Fruit fly (Drosophila melanogaster) whole organism, embryonic: ENCODE data around the gene frma.

ENCODE experiments used
- B-H2 ChIP-seq: fragments of 200-800 bp; sonication (Bioruptor generic); optimal IDR thresholded peaks from 2 replicates; lab custom pipeline; 2018; ENCODE audit warnings: missing biosample characterization, mild to moderate bottlenecking, missing genetic modification characterization
- CG10431 ChIP-seq: fragments of 200-800 bp; sonication (Bioruptor generic); optimal IDR thresholded peaks from 3 replicates; lab custom pipeline; 2018; ENCODE audit warnings: missing biosample characterization, mild to moderate bottlenecking, missing genetic modification characterization
- CG11504 ChIP-seq: fragments of 200-800 bp; sonication (Bioruptor generic); optimal IDR thresholded peaks from 3 replicates; lab custom pipeline; 2019; ENCODE audit warnings: missing biosample characterization, mild to moderate bottlenecking, missing genetic modification characterization, moderate library complexity
- CG11723 ChIP-seq: fragments of 200-800 bp; sonication (Bioruptor generic); optimal IDR thresholded peaks from 2 replicates; lab custom pipeline; 2017; ENCODE audit warnings: missing biosample characterization, mild to moderate bottlenecking, missing genetic modification characterization
- CG14667 ChIP-seq: fragments of 200-800 bp; sonication (Bioruptor generic); IDR thresholded peaks from 2 replicates; pipeline ENCODE4 v1.3.6; 2022; ENCODE audit warnings: missing biosample characterization, missing genetic modification characterization
- CG15073 ChIP-seq: fragments of 200-800 bp; sonication (Bioruptor generic); optimal IDR thresholded peaks from 2 replicates; lab custom pipeline; 2016; ENCODE audit warnings: missing biosample characterization, missing genetic modification characterization
- CG16863 ChIP-seq: fragments of 200-800 bp; sonication (Bioruptor generic); optimal IDR thresholded peaks from 3 replicates; lab custom pipeline; 2016; ENCODE audit warnings: missing biosample characterization, missing genetic modification characterization
- CG17328 ChIP-seq: fragments of 200-800 bp; sonication (Bioruptor generic); IDR thresholded peaks from 2 replicates; pipeline ENCODE4 v1.3.6; 2022; ENCODE audit warnings: missing biosample characterization, missing genetic modification characterization
- CG17359 ChIP-seq: fragments of 200-800 bp; sonication (Bioruptor generic); optimal IDR thresholded peaks from 3 replicates; lab custom pipeline; 2018; ENCODE audit warnings: missing biosample characterization, mild to moderate bottlenecking, missing genetic modification characterization, moderate library complexity
- CG17361 ChIP-seq: fragments of 200-800 bp; sonication (Bioruptor generic); IDR thresholded peaks from 3 replicates; pipeline ENCODE4 v1.3.6; 2022; ENCODE audit warnings: missing biosample characterization, missing genetic modification characterization
- CG18476 ChIP-seq: fragments of 200-800 bp; sonication (Bioruptor generic); optimal IDR thresholded peaks from 2 replicates; lab custom pipeline; 2016; ENCODE audit warnings: missing biosample characterization, mild to moderate bottlenecking, missing genetic modification characterization
- CG18619 ChIP-seq: fragments of 200-800 bp; sonication (Bioruptor generic); optimal IDR thresholded peaks from 3 replicates; lab custom pipeline; 2017; ENCODE audit warnings: missing biosample characterization, mild to moderate bottlenecking, missing genetic modification characterization
- CG30403 ChIP-seq: fragments of 200-800 bp; sonication (Bioruptor generic); optimal IDR thresholded peaks from 3 replicates; lab custom pipeline; 2016; ENCODE audit warnings: missing biosample characterization, missing genetic modification characterization
- CG31224 ChIP-seq: fragments of 200-800 bp; sonication (Bioruptor generic); IDR thresholded peaks from 2 replicates; pipeline ENCODE4 v1.3.6; 2022; ENCODE audit warnings: missing biosample characterization, missing genetic modification characterization
- CG34376 ChIP-seq: fragments of 200-800 bp; sonication (Bioruptor generic); optimal IDR thresholded peaks from 2 replicates; lab custom pipeline; 2018; ENCODE audit warnings: missing biosample characterization, mild to moderate bottlenecking, missing genetic modification characterization
- CG6683 ChIP-seq: fragments of 200-800 bp; sonication (Bioruptor generic); optimal IDR thresholded peaks from 2 replicates; lab custom pipeline; 2017; ENCODE audit warnings: missing biosample characterization, mild to moderate bottlenecking, missing genetic modification characterization, missing genetic modification reagents
- CG7271 ChIP-seq: fragments of 200-800 bp; sonication (Bioruptor generic); optimal IDR thresholded peaks from 2 replicates; lab custom pipeline; 2018; ENCODE audit warnings: missing biosample characterization, mild to moderate bottlenecking, missing genetic modification characterization, moderate library complexity
- CG7987 ChIP-seq: fragments of 200-800 bp; sonication (Bioruptor generic); optimal IDR thresholded peaks from 2 replicates; lab custom pipeline; 2018; ENCODE audit warnings: missing biosample characterization, mild to moderate bottlenecking, missing genetic modification characterization, moderate library complexity
- Doc3 ChIP-seq: fragments of 200-800 bp; sonication (Bioruptor generic); IDR thresholded peaks from 3 replicates; pipeline ENCODE4 v1.3.6; 2022; ENCODE audit warnings: missing biosample characterization, missing genetic modification characterization; ENCODE audit not compliant: partially characterized antibody
- Fer3 ChIP-seq: fragments of 200-800 bp; sonication (Bioruptor generic); optimal IDR thresholded peaks from 2 replicates; lab custom pipeline; 2018; ENCODE audit warnings: missing biosample characterization, mild to moderate bottlenecking, missing genetic modification characterization, moderate library complexity
- H15 ChIP-seq: fragments of 200-800 bp; sonication (Bioruptor generic); IDR thresholded peaks from 3 replicates; pipeline ENCODE4 v1.3.6; 2022; ENCODE audit warnings: missing biosample characterization, missing genetic modification characterization
- Lim3 ChIP-seq: fragments of 200-800 bp; sonication (Bioruptor generic); IDR thresholded peaks from 2 replicates; pipeline ENCODE4 v1.3.6; 2022; ENCODE audit warnings: missing biosample characterization, missing genetic modification characterization
- Mad ChIP-seq: fragments of 200-800 bp; sonication (Bioruptor generic); optimal IDR thresholded peaks from 2 replicates; lab custom pipeline; 2016; ENCODE audit warnings: missing biosample characterization, missing genetic modification characterization
- Max ChIP-seq: fragments of 200-800 bp; sonication (Bioruptor generic); optimal IDR thresholded peaks from 2 replicates; lab custom pipeline; 2016; ENCODE audit warnings: missing biosample characterization, mild to moderate bottlenecking, missing genetic modification characterization
- NC2β ChIP-seq: fragments of 200-800 bp; sonication (Bioruptor generic); optimal IDR thresholded peaks from 2 replicates; lab custom pipeline; 2016; ENCODE audit warnings: missing biosample characterization, missing genetic modification characterization
- NFAT ChIP-seq: fragments of 200-800 bp; sonication (Bioruptor generic); IDR thresholded peaks from 2 replicates; pipeline ENCODE4 v1.3.6; 2022; ENCODE audit warnings: missing biosample characterization, missing genetic modification characterization
- Nf-YA ChIP-seq: fragments of 200-800 bp; sonication (Bioruptor generic); IDR thresholded peaks from 2 replicates; pipeline ENCODE4 v1.3.6; 2022; ENCODE audit warnings: missing biosample characterization, missing genetic modification characterization
- Oli ChIP-seq: fragments of 200-800 bp; sonication (Bioruptor generic); optimal IDR thresholded peaks from 2 replicates; lab custom pipeline; 2018; ENCODE audit warnings: missing biosample characterization, mild to moderate bottlenecking, missing genetic modification characterization, moderate library complexity
- Side ChIP-seq: fragments of 200-800 bp; sonication (Bioruptor generic); optimal IDR thresholded peaks from 2 replicates; lab custom pipeline; 2016; ENCODE audit warnings: missing biosample characterization, missing genetic modification characterization
- Spps ChIP-seq: fragments of 200-800 bp; sonication (Bioruptor generic); optimal IDR thresholded peaks from 2 replicates; lab custom pipeline; 2018; ENCODE audit warnings: missing biosample characterization, mild to moderate bottlenecking, missing genetic modification characterization
- Xbp1 ChIP-seq: fragments of 200-800 bp; sonication (Bioruptor generic); optimal IDR thresholded peaks from 3 replicates; lab custom pipeline; 2016; ENCODE audit warnings: missing biosample characterization, mild to moderate bottlenecking, missing genetic modification characterization
- ara ChIP-seq: fragments of 200-800 bp; sonication (Bioruptor generic); IDR thresholded peaks from 2 replicates; pipeline ENCODE4 v1.3.6; 2022; ENCODE audit warnings: missing biosample characterization, missing genetic modification characterization
- bowl ChIP-seq: fragments of 200-800 bp; sonication (Bioruptor generic); IDR thresholded peaks from 2 replicates; pipeline ENCODE4 v1.3.6; 2022; ENCODE audit warnings: missing biosample characterization, missing genetic modification characterization
- chm ChIP-seq: fragments of 200-800 bp; sonication (Bioruptor generic); IDR thresholded peaks from 2 replicates; pipeline ENCODE4 v1.3.6; 2022; ENCODE audit warnings: missing biosample characterization, missing genetic modification characterization
- ci ChIP-seq: fragments of 200-800 bp; sonication (Bioruptor generic); IDR thresholded peaks from 3 replicates; pipeline ENCODE4 v1.3.6; 2022; ENCODE audit warnings: missing biosample characterization, missing genetic modification characterization
- dmrt99B ChIP-seq: fragments of 200-800 bp; sonication (Bioruptor generic); optimal IDR thresholded peaks from 2 replicates; lab custom pipeline; 2018; ENCODE audit warnings: missing biosample characterization, mild to moderate bottlenecking, missing genetic modification characterization, moderate library complexity
- fd102C ChIP-seq: fragments of 200-800 bp; sonication (Bioruptor generic); optimal IDR thresholded peaks from 2 replicates; lab custom pipeline; 2018; ENCODE audit warnings: missing biosample characterization, mild to moderate bottlenecking, missing genetic modification characterization, moderate library complexity
- gem ChIP-seq: fragments of 200-800 bp; sonication (Bioruptor generic); optimal IDR thresholded peaks from 2 replicates; lab custom pipeline; 2019; ENCODE audit warnings: missing biosample characterization, mild to moderate bottlenecking, missing genetic modification characterization, moderate library complexity
- hbn ChIP-seq: fragments of 200-800 bp; sonication (Bioruptor generic); IDR thresholded peaks from 2 replicates; pipeline ENCODE4 v1.3.6; 2022; ENCODE audit warnings: missing biosample characterization, missing genetic modification characterization; ENCODE audit not compliant: partially characterized antibody
- kni ChIP-seq: fragments of 200-800 bp; sonication (Bioruptor generic); optimal IDR thresholded peaks from 3 replicates; lab custom pipeline; 2017; ENCODE audit warnings: mild to moderate bottlenecking, missing biosample characterization, missing genetic modification reagents, missing genetic modification characterization
- lilli ChIP-seq: fragments of 200-800 bp; sonication (Bioruptor generic); optimal IDR thresholded peaks from 3 replicates; lab custom pipeline; 2016; ENCODE audit warnings: missing biosample characterization, missing genetic modification characterization
- pfk ChIP-seq: fragments of 200-800 bp; sonication (Bioruptor generic); optimal IDR thresholded peaks from 2 replicates; lab custom pipeline; 2018; ENCODE audit warnings: missing biosample characterization, mild to moderate bottlenecking, missing genetic modification characterization, moderate library complexity
- ro ChIP-seq: fragments of 200-800 bp; sonication (Bioruptor generic); IDR thresholded peaks from 2 replicates; pipeline ENCODE4 v1.3.6; 2022; ENCODE audit warnings: missing biosample characterization, missing genetic modification characterization
- salm ChIP-seq: fragments of 200-800 bp; sonication (Bioruptor generic); optimal IDR thresholded peaks from 2 replicates; lab custom pipeline; 2018; ENCODE audit warnings: missing biosample characterization, mild to moderate bottlenecking, missing genetic modification characterization
- sisA ChIP-seq: fragments of 200-800 bp; sonication (Bioruptor generic); IDR thresholded peaks from 2 replicates; pipeline ENCODE4 v1.3.6; 2022; ENCODE audit warnings: missing biosample characterization, missing genetic modification characterization
- slbo ChIP-seq: fragments of 200-800 bp; sonication (Bioruptor generic); IDR thresholded peaks from 2 replicates; pipeline ENCODE4 v1.3.6; 2022; ENCODE audit warnings: missing biosample characterization, missing genetic modification characterization
- sob ChIP-seq: fragments of 200-800 bp; sonication (Bioruptor generic); IDR thresholded peaks from 2 replicates; pipeline ENCODE4 v1.3.6; 2022; ENCODE audit warnings: missing biosample characterization, missing genetic modification characterization
- tap ChIP-seq: fragments of 200-800 bp; optimal IDR thresholded peaks from 3 replicates; lab custom pipeline; 2019; ENCODE audit warnings: missing biosample characterization, mild to moderate bottlenecking, missing genetic modification characterization, moderate library complexity
- tio ChIP-seq: fragments of 200-800 bp; sonication (Bioruptor generic); optimal IDR thresholded peaks from 2 replicates; lab custom pipeline; 2017; ENCODE audit warnings: missing biosample characterization, missing genetic modification characterization, inconsistent platforms
- zf30C ChIP-seq: fragments of 200-800 bp; sonication (Bioruptor generic); optimal IDR thresholded peaks from 3 replicates; lab custom pipeline; 2018; ENCODE audit warnings: missing biosample characterization, mild to moderate bottlenecking, missing genetic modification characterization

frma gene

dm6 chrX:5515903-5516658 is 20.2 kb upstream of the frma start, which contains the start of gene CG12730 (continued):
- TF ChIP-seq Doc3 = no peak
- no peak for TF ChIP-seq ro
- peak; percentile 17 for TF ChIP-seq sisA (GFP tag; lab: Robert Waterston, UW)
- no peak for TF ChIP-seq CG11723
- TF ChIP-seq CG10431 (GFP tag; lab: Kevin White, UChicago) = no peak
- no peak for TF ChIP-seq Fer3
- no peak for TF ChIP-seq NC2β
- TF ChIP-seq Oli (tag; lab: Kevin White, UChicago) = peak; percentile 4
- no peak for TF ChIP-seq NFAT (GFP tag; lab: Robert Waterston, UW)
- no peak for TF ChIP-seq CG16863 (GFP tag; lab: Kevin White, UChicago)
- no peak for TF ChIP-seq CG17361
- TF ChIP-seq Xbp1 (GFP tag; lab: Kevin White, UChicago) = no peak
- TF ChIP-seq CG17328 (GFP tag; lab: Robert Waterston, UW) = no peak
- TF ChIP-seq chm (GFP tag; lab: Robert Waterston, UW) = no peak
- peak; percentile 52 for TF ChIP-seq slbo
- TF ChIP-seq bowl = no peak
- no peak for TF ChIP-seq Max (GFP tag; lab: Kevin White, UChicago)
- no peak for TF ChIP-seq CG31224 (GFP tag; lab: Robert Waterston, UW)
- TF ChIP-seq CG18476 (GFP tag; lab: Kevin White, UChicago) = no peak
- no peak for TF ChIP-seq Nf-YA (GFP tag; lab: Robert Waterston, UW)
- TF ChIP-seq gem = peak; percentile 28
- no peak for TF ChIP-seq tap (tag; lab: Kevin White, UChicago)
- no peak for TF ChIP-seq B-H2 (GFP tag; lab: Kevin White, UChicago)
- TF ChIP-seq CG7987 (GFP tag; lab: Kevin White, UChicago) = no peak
- TF ChIP-seq CG7271 (tag; lab: Kevin White, UChicago) = no peak
- no peak for TF ChIP-seq Spps
- TF ChIP-seq Side = no peak
- no peak for TF ChIP-seq pfk (GFP tag; lab: Kevin White, UChicago)
- TF ChIP-seq zf30C (GFP tag; lab: Kevin White, UChicago) = no peak
- no peak for TF ChIP-seq ara
- TF ChIP-seq CG6683 (GFP tag; lab: Kevin White, UChicago) = no peak
- TF ChIP-seq salm (tag; lab: Kevin White, UChicago) = no peak
- TF ChIP-seq Mad = no peak
- TF ChIP-seq fd102C (GFP tag; lab: Kevin White, UChicago) = no peak
- no peak for TF ChIP-seq hbn (GFP tag; lab: Robert Waterston, UW)
- TF ChIP-seq CG11504 = peak; percentile 50
- TF ChIP-seq sob (GFP tag; lab: Robert Waterston, UW) = peak; percentile 43; the same call in 1 of the 2 replicates
- peak; percentile 8; the same call in 1 of the 2 replicates for TF ChIP-seq CG14667
- no peak for TF ChIP-seq CG17359
- TF ChIP-seq CG30403 (GFP tag; lab: Kevin White, UChicago) = no peak
- peak; percentile 41; the same call in 1 of the 3 replicates for TF ChIP-seq ci (GFP tag; lab: Robert Waterston, UW)
- TF ChIP-seq dmrt99B = peak; percentile 59
- TF ChIP-seq Lim3 (GFP tag; lab: Robert Waterston, UW) = no peak
- no peak for TF ChIP-seq H15
- peak; percentile 24 for TF ChIP-seq lilli (GFP tag; lab: Kevin White, UChicago)
- TF ChIP-seq tio = no peak
- TF ChIP-seq kni (GFP tag; lab: Kevin White, UChicago) = no peak
- TF ChIP-seq CG18619 (GFP tag; lab: Kevin White, UChicago) = no peak
- TF ChIP-seq CG34376 = no peak
- TF ChIP-seq CG15073 = no peak
